Worm (Caenorhabditis elegans): Measurements from ENCODE around the gene R13H4.7.

The R13H4.7 gene

DNA sequence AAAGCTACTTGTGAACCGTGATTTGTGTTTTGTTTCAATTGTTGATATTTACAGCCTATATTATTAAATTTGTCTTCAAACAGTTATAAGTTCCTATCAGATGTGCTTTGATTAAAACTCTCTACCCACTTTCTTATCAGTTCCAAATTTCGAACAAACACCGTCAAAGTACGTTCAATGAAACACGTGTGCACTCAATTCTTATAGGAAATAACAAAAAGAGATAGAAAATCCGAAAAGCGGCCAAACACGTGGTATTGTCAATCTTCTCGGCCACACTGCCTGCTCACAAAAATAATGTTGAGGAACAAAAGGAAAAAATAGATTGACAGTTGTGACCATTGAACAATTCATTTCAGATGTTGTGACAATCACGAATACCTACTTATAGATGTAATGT is 17.9 kb upstream of the R13H4.7 start (continued):
- TF ChIP-seq fkh-4 (tag; optimal IDR thresholded peaks at IDR 0.05; ENCODE audit: borderline replicate concordance) (no peak), nhr-85 (tag) (peak; percentile 90)

DNA sequence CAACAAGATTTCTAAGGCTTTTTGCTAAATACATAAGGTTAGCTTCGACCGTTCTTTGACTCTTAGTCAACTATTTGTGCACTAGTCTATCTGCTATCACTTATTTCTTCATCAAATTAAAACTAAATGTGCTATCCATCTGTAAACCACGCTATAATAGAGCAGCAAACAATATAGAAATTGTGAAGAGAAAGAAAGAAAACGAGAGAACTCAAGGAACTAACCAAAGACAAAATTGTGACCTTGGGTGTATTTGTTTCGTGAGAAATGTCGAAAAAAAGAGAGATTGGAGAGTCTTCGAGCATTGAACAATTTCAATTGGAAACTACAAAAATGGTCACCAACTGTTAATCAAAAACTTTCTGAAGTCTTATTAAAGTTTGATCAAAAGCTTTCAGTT is 17.0 kb upstream of the R13H4.7 start:
- TF ChIP-seq elt-2 (tag; optimal IDR thresholded peaks at IDR 0.05) (no peak), lin-35 (GFP tag; optimal IDR thresholded peaks at IDR 0.05) (peak in 1 of 2 experiments; percentile 11), ceh-82 (tag; optimal IDR thresholded peaks at IDR 0.05) (no peak), nhr-19 (GFP tag; conservative IDR thresholded peaks at IDR 0.05) (peak; percentile 73), aha-1 (tag; optimal IDR thresholded peaks at IDR 0.05) (no peak), dsc-1 (tag; optimal IDR thresholded peaks at IDR 0.05) (no peak), nhr-71 (tag; optimal IDR thresholded peaks at IDR 0.05) (peak; percentile 64), grh-1 (GFP tag; IDR thresholded peaks at IDR 0.05) (no peak), snu-23 (GFP tag; optimal IDR thresholded peaks at IDR 0.05) (peak; percentile 40), efl-3 (GFP tag; optimal IDR thresholded peaks at IDR 0.05) (no peak), unc-62 (GFP tag; optimal IDR thresholded peaks at IDR 0.05) (no peak), lin-14 (GFP tag; optimal IDR thresholded peaks at IDR 0.05) (peak; percentile 62), pag-3 (tag; optimal IDR thresholded peaks at IDR 0.05; ENCODE audit: borderline replicate concordance, insufficient read depth) (no peak), ets-5 (GFP tag; IDR thresholded peaks at IDR 0.05) (no peak), mdl-1 (tag; optimal IDR thresholded peaks at IDR 0.05) (peak in 1 of 2 experiments; percentile 0), rnt-1 (tag; optimal IDR thresholded peaks at IDR 0.05) (peak; percentile 5), nhr-20 (tag; optimal IDR thresholded peaks at IDR 0.05) (peak; percentile 68), nhr-90 (tag; optimal IDR thresholded peaks at IDR 0.05; ENCODE audit: poor library complexity) (peak; percentile 27), unc-98 (GFP tag; IDR thresholded peaks at IDR 0.05) (no peak), tbx-2 (tag; optimal IDR thresholded peaks at IDR 0.05) (peak; percentile 48), skn-1 (tag; optimal IDR thresholded peaks at IDR 0.05) (no peak), elt-3 (tag; optimal IDR thresholded peaks at IDR 0.05) (no peak), lir-3 (tag; optimal IDR thresholded peaks at IDR 0.05; ENCODE audit: poor library complexity) (no peak), xbp-1 (tag; optimal IDR thresholded peaks at IDR 0.05) (no peak), lsy-2 (tag; optimal IDR thresholded peaks at IDR 0.05) (peak in 1 of 2 experiments; percentile 9), isw-1 (GFP tag; IDR thresholded peaks at IDR 0.05) (no peak), C16A3.4 (tag; optimal IDR thresholded peaks at IDR 0.05) (peak; percentile 2), nhr-85 (tag) (peak; percentile 42), nhr-77 (tag; optimal IDR thresholded peaks at IDR 0.05) (peak; percentile 2), fkh-4 (tag; optimal IDR thresholded peaks at IDR 0.05; ENCODE audit: borderline replicate concordance) (no peak)

DNA sequence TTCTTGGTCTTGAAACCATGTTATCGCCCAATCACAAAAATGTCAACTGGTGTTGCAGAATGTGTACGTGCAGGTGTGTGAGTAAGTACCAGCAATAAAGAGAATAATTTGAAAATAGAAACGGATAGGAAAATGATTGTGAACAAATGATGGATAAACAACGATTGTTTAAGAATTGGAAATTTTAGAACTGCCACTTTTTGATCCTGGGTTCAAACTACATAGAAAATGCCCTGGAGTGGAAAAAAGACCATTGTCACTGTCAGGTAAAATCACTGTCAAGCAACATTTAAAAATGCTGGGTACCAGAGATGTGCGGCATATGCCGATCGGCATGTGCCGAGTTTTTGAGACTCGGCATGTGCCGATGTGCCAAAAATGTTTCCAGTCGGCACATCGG is 15.2 kb upstream of the R13H4.7 start:
- TF ChIP-seq snu-23 (GFP tag; optimal IDR thresholded peaks at IDR 0.05), result peak; percentile 35
- TF ChIP-seq lin-14 (GFP tag; optimal IDR thresholded peaks at IDR 0.05), result peak; percentile 49
- no peak for TF ChIP-seq Y116A8C.19 (tag; optimal IDR thresholded peaks at IDR 0.05; ENCODE audit: borderline replicate concordance)
- TF ChIP-seq hlh-4 (tag; optimal IDR thresholded peaks at IDR 0.05), result no peak
- TF ChIP-seq efl-1 (optimal IDR thresholded peaks at IDR 0.05), result no peak
- no peak for TF ChIP-seq efl-1 (GFP tag; optimal IDR thresholded peaks at IDR 0.05 in 1 of 2)
- 0 out of 2 replicates have a peak, but pooled peaks have one; percentile 29 for TF ChIP-seq grh-1 (GFP tag; IDR thresholded peaks at IDR 0.05)
- no peak for TF ChIP-seq hpl-2 (GFP tag; optimal IDR thresholded peaks at IDR 0.05)
- TF ChIP-seq nhr-20 (tag; optimal IDR thresholded peaks at IDR 0.05), result peak; percentile 9
- peak; percentile 33; the same call in 1 of the 2 replicates for TF ChIP-seq nhr-19 (GFP tag; conservative IDR thresholded peaks at IDR 0.05)
- TF ChIP-seq nhr-77 (tag; optimal IDR thresholded peaks at IDR 0.05), result no peak
- no peak for TF ChIP-seq alr-1 (tag; optimal IDR thresholded peaks at IDR 0.05; ENCODE audit: borderline replicate concordance)
- TF ChIP-seq nhr-85 (tag), result peak; percentile 69
- no peak for TF ChIP-seq ces-1 (GFP tag; optimal IDR thresholded peaks at IDR 0.05)
- no peak for TF ChIP-seq nhr-90 (tag; optimal IDR thresholded peaks at IDR 0.05; ENCODE audit: poor library complexity)
- TF ChIP-seq ceh-8 (GFP tag; optimal IDR thresholded peaks at IDR 0.05), result no peak
- no peak for TF ChIP-seq mab-9 (GFP tag; IDR thresholded peaks at IDR 0.05)
- TF ChIP-seq elt-3 (tag; optimal IDR thresholded peaks at IDR 0.05), result peak in 2 of 6 experiments; percentile 22 to 36
- TF ChIP-seq fos-1 (tag; optimal IDR thresholded peaks at IDR 0.05), result no peak
- no peak for TF ChIP-seq fkh-8 (tag; optimal IDR thresholded peaks at IDR 0.05)
- TF ChIP-seq nhr-76 (tag; optimal IDR thresholded peaks at IDR 0.05), result no peak
- peak in 1 of 2 experiments; percentile 15 for TF ChIP-seq lsy-2 (tag; optimal IDR thresholded peaks at IDR 0.05)
- TF ChIP-seq mef-2 (tag; optimal IDR thresholded peaks at IDR 0.05), result no peak
- no peak for TF ChIP-seq efl-3 (GFP tag; optimal IDR thresholded peaks at IDR 0.05)
- peak in 1 of 2 experiments; percentile 6 for TF ChIP-seq lin-35 (GFP tag; optimal IDR thresholded peaks at IDR 0.05)
- TF ChIP-seq ceh-88 (GFP tag; IDR thresholded peaks at IDR 0.05), result no peak
- TF ChIP-seq nhr-28 (tag; optimal IDR thresholded peaks at IDR 0.05), result no peak
- no peak for TF ChIP-seq xbp-1 (tag; optimal IDR thresholded peaks at IDR 0.05)
- TF ChIP-seq C16A3.4 (tag; optimal IDR thresholded peaks at IDR 0.05), result no peak
- no peak for TF ChIP-seq skn-1 (tag; optimal IDR thresholded peaks at IDR 0.05)
- TF ChIP-seq egl-27 (tag; optimal IDR thresholded peaks at IDR 0.05), result no peak
- TF ChIP-seq tlp-1 (tag; optimal IDR thresholded peaks at IDR 0.05), result no peak

All from whole organism, L1 larva.